Worm (Caenorhabditis elegans) whole organism, L3 larva: Measurements from ENCODE around the gene srz-13.

Experiments used
- R02D3.7 ChIP-seq: fragments of 150-350 bp; optimal IDR thresholded peaks from 2 replicates; lab custom pipeline; 2014; ENCODE audit warnings: missing biosample characterization, missing genetic modification characterization
- ceh-16 ChIP-seq: sonication (generic microtip); optimal IDR thresholded peaks from 2 replicates; lab custom pipeline; 2017; ENCODE audit warnings: missing biosample characterization, missing genetic modification characterization
- ceh-28 ChIP-seq: fragments of 150-350 bp; optimal IDR thresholded peaks from 2 replicates; lab custom pipeline; 2014; ENCODE audit warnings: missing biosample characterization, missing genetic modification reagents, missing genetic modification characterization
- ceh-82 ChIP-seq: fragments of 150-350 bp; optimal IDR thresholded peaks from 2 replicates; lab custom pipeline; 2014; ENCODE audit warnings: missing biosample characterization, missing genetic modification characterization
- ceh-9 ChIP-seq: sonication (generic microtip); optimal IDR thresholded peaks from 2 replicates; lab custom pipeline; 2018; ENCODE audit warnings: missing biosample characterization, missing genetic modification characterization
- daf-12 ChIP-seq: fragments of 150-350 bp; optimal IDR thresholded peaks from 2 replicates; lab custom pipeline; 2014; ENCODE audit warnings: missing biosample characterization, missing genetic modification reagents, missing genetic modification characterization
- egl-5 ChIP-seq: fragments of 150-350 bp; optimal IDR thresholded peaks from 2 replicates; lab custom pipeline; 2017; ENCODE audit warnings: missing biosample characterization, missing genetic modification reagents, missing genetic modification characterization, inconsistent platforms
- elt-1 ChIP-seq: fragments of 150-350 bp; optimal IDR thresholded peaks from 2 replicates; lab custom pipeline; 2014; ENCODE audit warnings: missing biosample characterization, missing genetic modification characterization
- elt-2 ChIP-seq: sonication (generic microtip); optimal IDR thresholded peaks from 2 replicates; lab custom pipeline; 2016; ENCODE audit warnings: missing genetic modification reagents, mild to moderate bottlenecking, missing genetic modification characterization, missing compliant biosample characterization
- elt-3 ChIP-seq, 3 experiments: fragments of 150-350 bp in 1 of 3; sonication (generic microtip) in 2 of 3; optimal IDR thresholded peaks; 2 replicates in 2 of 3; 4 replicates in 1 of 3; lab custom pipeline; 2014 to 2017; ENCODE audit warnings: missing biosample characterization in 3 of 3, missing genetic modification characterization in 3 of 3
- fkh-10 ChIP-seq: sonication (generic microtip); optimal IDR thresholded peaks from 2 replicates; lab custom pipeline; 2017; ENCODE audit warnings: missing biosample characterization, missing genetic modification reagents, missing genetic modification characterization
- fkh-2 ChIP-seq: fragments of 150-350 bp; optimal IDR thresholded peaks from 2 replicates; lab custom pipeline; 2014; ENCODE audit warnings: missing biosample characterization, missing genetic modification reagents, missing genetic modification characterization
- hmg-11 ChIP-seq: sonication (generic microtip); optimal IDR thresholded peaks from 2 replicates; lab custom pipeline; 2016; ENCODE audit warnings: missing genetic modification characterization, missing compliant biosample characterization
- jun-1 ChIP-seq: fragments of 150-350 bp; optimal IDR thresholded peaks from 2 replicates; lab custom pipeline; 2014; ENCODE audit warnings: missing biosample characterization, missing genetic modification reagents, missing genetic modification characterization
- lin-15B ChIP-seq: fragments of 150-350 bp; optimal IDR thresholded peaks from 2 replicates; lab custom pipeline; 2014; ENCODE audit warnings: missing biosample characterization, missing genetic modification characterization
- lsy-12 ChIP-seq: sonication (generic microtip); optimal IDR thresholded peaks from 2 replicates; lab custom pipeline; 2016; ENCODE audit warnings: mild to moderate bottlenecking, missing genetic modification characterization, missing compliant biosample characterization
- mdl-1 ChIP-seq: fragments of 150-350 bp; optimal IDR thresholded peaks from 2 replicates; lab custom pipeline; 2014; ENCODE audit warnings: missing biosample characterization, missing genetic modification characterization
- nhr-11 ChIP-seq: fragments of 150-350 bp; optimal IDR thresholded peaks from 2 replicates; lab custom pipeline; 2014; ENCODE audit warnings: missing biosample characterization, missing genetic modification characterization
- nhr-12 ChIP-seq: fragments of 150-350 bp; optimal IDR thresholded peaks from 2 replicates; lab custom pipeline; 2014; ENCODE audit warnings: missing biosample characterization, missing genetic modification characterization
- nhr-237 ChIP-seq: fragments of 150-350 bp; optimal IDR thresholded peaks from 2 replicates; lab custom pipeline; 2014; ENCODE audit warnings: missing biosample characterization, missing genetic modification characterization
- nhr-28 ChIP-seq: fragments of 150-350 bp; optimal IDR thresholded peaks from 2 replicates; lab custom pipeline; 2014; ENCODE audit warnings: missing biosample characterization, missing genetic modification characterization
- nhr-67 ChIP-seq: fragments of 150-350 bp; optimal IDR thresholded peaks from 2 replicates; lab custom pipeline; 2014; ENCODE audit warnings: missing biosample characterization, missing genetic modification characterization
- nhr-76 ChIP-seq: fragments of 150-350 bp; sonication (generic microtip); optimal IDR thresholded peaks from 5 replicates; lab custom pipeline; 2014; ENCODE audit warnings: missing biosample characterization, missing genetic modification characterization
- pqm-1 ChIP-seq: fragments of 150-350 bp; optimal IDR thresholded peaks from 2 replicates; lab custom pipeline; 2017; ENCODE audit warnings: missing biosample characterization, missing genetic modification characterization, inconsistent platforms
- sea-2 ChIP-seq: fragments of 150-350 bp; sonication (generic microtip); optimal IDR thresholded peaks from 4 replicates; lab custom pipeline; 2014; ENCODE audit warnings: missing biosample characterization, missing genetic modification reagents, missing genetic modification characterization
- snpc-4 ChIP-seq: fragments of 150-350 bp; optimal IDR thresholded peaks from 2 replicates; lab custom pipeline; 2014; ENCODE audit warnings: missing biosample characterization, missing genetic modification characterization
- tbx-2 ChIP-seq: sonication (generic microtip); optimal IDR thresholded peaks from 2 replicates; lab custom pipeline; 2016; ENCODE audit warnings: mild to moderate bottlenecking, missing genetic modification characterization, missing compliant biosample characterization
- unc-39 ChIP-seq: sonication (generic microtip); optimal IDR thresholded peaks from 4 replicates; lab custom pipeline; 2017; ENCODE audit warnings: missing biosample characterization, missing genetic modification characterization
- ztf-11 ChIP-seq: fragments of 150-350 bp; optimal IDR thresholded peaks from 2 replicates; lab custom pipeline; 2014; ENCODE audit warnings: missing biosample characterization, missing genetic modification characterization

The srz-13 gene

ce11 chrV:16214505-16214904 lies 32.3 kb downstream of the srz-13 start, which contains the start of gene F11A5.9:
Gene F11A5.9, plus strand, starts transcription at chrV:16214890.
- TF ChIP-seq ceh-16 (tag; lab: Kevin White, UChicago) (no peak), ceh-82 (tag; lab: Kevin White, UChicago) (no peak), unc-39 (tag; lab: Kevin White, UChicago) (no peak)

ce11 chrV:16218522-16218921 lies 36.3 kb downstream of the srz-13 start, which contains the start of gene F11A5.15:
Gene F11A5.15, minus strand, starts transcription at chrV:16218622.
- no peak for TF ChIP-seq lsy-12 (tag; lab: Kevin White, UChicago)

ce11 chrV:16218972-16219757 lies 37.0 kb downstream of the srz-13 start, which contains the start of gene glc-1:
Gene glc-1, plus strand, starts transcription at chrV:16219634.
- TF ChIP-seq egl-5 (tag; lab: Kevin White, UChicago) (no peak), elt-2 (tag; lab: Kevin White, UChicago) (peak; percentile 40), pqm-1 (tag; lab: Kevin White, UChicago) (peak; percentile 10)

ce11 chrV:16220020-16220419 lies 37.8 kb downstream of the srz-13 start:
- TF ChIP-seq ceh-9 (tag; lab: Kevin White, UChicago) = no peak
- no peak for TF ChIP-seq hmg-11 (tag; lab: Kevin White, UChicago)
- TF ChIP-seq tbx-2 = no peak
- TF ChIP-seq sea-2 (GFP tag; lab: Kevin White, UChicago) = no peak
- no peak for TF ChIP-seq lsy-12 (tag; lab: Kevin White, UChicago)
- TF ChIP-seq mdl-1 (tag; lab: Kevin White, UChicago) = no peak
- no peak for TF ChIP-seq R02D3.7
- no peak for TF ChIP-seq nhr-11 (tag; lab: Kevin White, UChicago)
- no peak for TF ChIP-seq elt-1 (tag; lab: Kevin White, UChicago)
- no peak for TF ChIP-seq unc-39 (tag; lab: Kevin White, UChicago)
- TF ChIP-seq snpc-4 (tag; lab: Kevin White, UChicago) = no peak
- no peak for TF ChIP-seq nhr-28 (tag; lab: Kevin White, UChicago)
- TF ChIP-seq nhr-76 (tag; lab: Kevin White, UChicago) = no peak
- no peak for TF ChIP-seq ztf-11 (tag; lab: Kevin White, UChicago)
- TF ChIP-seq lin-15B (tag; lab: Kevin White, UChicago) = no peak
- no peak for TF ChIP-seq ceh-28 (tag; lab: Kevin White, UChicago)
- no peak for TF ChIP-seq fkh-10 (GFP tag; lab: Kevin White, UChicago)
- TF ChIP-seq egl-5 (tag; lab: Kevin White, UChicago) = no peak

ce11 chrV:16224027-16224426 lies 41.8 kb downstream of the srz-13 start, which contains the start of gene stdh-2:
Gene stdh-2, plus strand, starts transcription at chrV:16224327.
- TF ChIP-seq snpc-4 (tag; lab: Kevin White, UChicago) (no peak), pqm-1 (tag; lab: Kevin White, UChicago) (no peak), jun-1 (tag; lab: Kevin White, UChicago) (no peak), ceh-9 (tag; lab: Kevin White, UChicago) (no peak), lsy-12 (tag; lab: Kevin White, UChicago) (no peak), daf-12 (tag; lab: Kevin White, UChicago) (no peak), nhr-12 (tag; lab: Kevin White, UChicago) (no peak), elt-3 (tag; optimal IDR thresholded peaks at IDR 0.05; lab: Kevin White, UChicago) (no peak), fkh-2 (no peak), nhr-67 (tag; lab: Kevin White, UChicago) (no peak)

ce11 chrV:16225524-16226116 lies 43.4 kb downstream of the srz-13 start:
- TF ChIP-seq nhr-237 (tag; lab: Kevin White, UChicago) (no peak), snpc-4 (tag; lab: Kevin White, UChicago) (peak; percentile 22)
